Worm (Caenorhabditis elegans) whole organism, midembryonic: Measurements from ENCODE around the gene F23H11.7.

ENCODE experiments used
- T22C8.4 ChIP-seq: fragments of 200-800 bp; sonication (Bioruptor generic); IDR thresholded peaks from 2 replicates; pipeline ENCODE4 v1.3.6; 2022; ENCODE audit warnings: missing genetic modification characterization, missing compliant biosample characterization
- cog-1 ChIP-seq: sonication (generic microtip); optimal IDR thresholded peaks from 2 replicates; lab custom pipeline; 2016; ENCODE audit warnings: missing genetic modification characterization, missing compliant biosample characterization
- flt-1 ChIP-seq: fragments of 200-800 bp; sonication (Bioruptor generic); IDR thresholded peaks from 2 replicates; pipeline ENCODE4 v1.3.6; 2022; ENCODE audit warnings: missing genetic modification characterization, missing compliant biosample characterization
- klf-2 ChIP-seq: fragments of 200-800 bp; sonication (Bioruptor generic); conservative IDR thresholded peaks from 2 replicates; pipeline ENCODE4 v1.3.6; 2022; ENCODE audit warnings: missing genetic modification reagents, missing genetic modification characterization, missing compliant biosample characterization
- ref-1 ChIP-seq: fragments of 200-800 bp; sonication (Bioruptor generic); conservative IDR thresholded peaks from 2 replicates; pipeline ENCODE4 v1.3.6; 2022; ENCODE audit warnings: missing genetic modification reagents, missing genetic modification characterization, missing compliant biosample characterization
- tab-1 ChIP-seq: fragments of 200-800 bp; sonication (Bioruptor generic); IDR thresholded peaks from 2 replicates; pipeline ENCODE4 v1.3.6; 2022; ENCODE audit warnings: missing genetic modification characterization, missing compliant biosample characterization
- ztf-23 ChIP-seq: fragments of 200-800 bp; sonication (Bioruptor generic); IDR thresholded peaks from 2 replicates; pipeline ENCODE4 v1.3.6; 2022; ENCODE audit warnings: missing genetic modification reagents, missing genetic modification characterization, missing compliant biosample characterization
- ztf-29 ChIP-seq: fragments of 200-800 bp; sonication (Bioruptor generic); IDR thresholded peaks from 2 replicates; pipeline ENCODE4 v1.3.6; 2022; ENCODE audit warnings: missing genetic modification reagents, missing genetic modification characterization, missing compliant biosample characterization

DNA sequence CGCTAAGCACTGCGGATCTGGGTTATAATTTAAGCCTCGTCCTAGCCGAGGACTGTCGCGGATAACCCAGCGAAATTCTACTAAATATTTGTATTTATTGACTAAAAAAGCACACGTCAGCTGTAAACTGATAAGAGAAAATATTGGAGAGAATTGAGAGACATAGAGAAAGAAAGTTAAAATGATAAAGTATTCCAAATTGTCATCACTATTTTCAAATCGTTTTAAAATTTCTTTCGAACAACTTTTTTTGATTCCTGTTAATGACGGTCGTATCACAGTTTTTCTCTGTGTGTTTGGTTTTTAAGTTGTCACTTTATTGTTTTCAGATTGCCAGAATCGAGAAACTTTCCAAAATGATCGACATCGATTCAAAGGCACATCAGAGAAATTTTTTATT is 42.7 kb upstream of the F23H11.7 start, which contains the start of gene fbxa-51:
- TF ChIP-seq klf-2 (GFP tag; lab: Robert Waterston, UW): no peak
- TF ChIP-seq cog-1 (tag; lab: Kevin White, UChicago): no peak
- no peak for TF ChIP-seq T22C8.4 (GFP tag; lab: Robert Waterston, UW)
- no peak for TF ChIP-seq ztf-23 (GFP tag; lab: Robert Waterston, UW)
- no peak for TF ChIP-seq ztf-29
- no peak for TF ChIP-seq tab-1 (GFP tag; lab: Robert Waterston, UW)
- no peak for TF ChIP-seq flt-1 (GFP tag; lab: Robert Waterston, UW)
- no peak for TF ChIP-seq ref-1 (GFP tag; lab: Robert Waterston, UW)
